Worm (Caenorhabditis elegans) whole organism, early embryonic: ENCODE results near the gene ZC8.6.

ENCODE experiments used
- B0310.2 ChIP-seq: sonication (generic microtip); optimal IDR thresholded peaks from 2 replicates; lab custom pipeline; 2016; ENCODE audit warnings: mild to moderate bottlenecking, missing genetic modification characterization, missing compliant biosample characterization
- F13C5.2 ChIP-seq: sonication (generic microtip); optimal IDR thresholded peaks from 2 replicates; lab custom pipeline; 2017; ENCODE audit warnings: mild to moderate bottlenecking, missing genetic modification characterization, inconsistent platforms, missing compliant biosample characterization
- aly-1 ChIP-seq: sonication (generic microtip); optimal IDR thresholded peaks from 2 replicates; lab custom pipeline; 2016; ENCODE audit warnings: missing genetic modification characterization, missing compliant biosample characterization
- ama-1 ChIP-seq: fragments of 150-350 bp; optimal IDR thresholded peaks from 2 replicates; lab custom pipeline; 2014
- ceh-13 ChIP-seq: fragments of 200-800 bp; sonication (Bioruptor generic); optimal IDR thresholded peaks from 2 replicates; lab custom pipeline; 2018; ENCODE audit warnings: mild to moderate bottlenecking, missing genetic modification characterization, missing compliant biosample characterization
- ceh-36 ChIP-seq: sonication (generic microtip); optimal IDR thresholded peaks from 2 replicates; lab custom pipeline; 2016; ENCODE audit warnings: missing genetic modification characterization, inconsistent platforms, missing compliant biosample characterization
- ets-7 ChIP-seq: sonication (generic microtip); optimal IDR thresholded peaks from 2 replicates; lab custom pipeline; 2016; ENCODE audit warnings: missing genotype, missing genetic modification characterization, missing compliant biosample characterization
- flt-1 ChIP-seq: fragments of 200-800 bp; sonication (Bioruptor generic); IDR thresholded peaks from 2 replicates; pipeline ENCODE4 v1.3.6; 2022; ENCODE audit warnings: missing genetic modification characterization, missing compliant biosample characterization
- hmbx-1 ChIP-seq: sonication (generic microtip); optimal IDR thresholded peaks from 2 replicates; lab custom pipeline; 2016; ENCODE audit warnings: mild to moderate bottlenecking, missing genetic modification characterization, missing compliant biosample characterization
- hmg-4 ChIP-seq: fragments of 200-800 bp; sonication (Bioruptor generic); optimal IDR thresholded peaks from 2 replicates; lab custom pipeline; 2018; ENCODE audit warnings: mild to moderate bottlenecking, missing genetic modification characterization, missing compliant biosample characterization
- hnd-1 ChIP-seq: sonication (generic microtip); optimal IDR thresholded peaks from 2 replicates; lab custom pipeline; 2016; ENCODE audit warnings: missing genetic modification characterization, missing compliant biosample characterization
- pes-1 ChIP-seq: fragments of 200-800 bp; sonication (Bioruptor generic); IDR thresholded peaks from 2 replicates; pipeline ENCODE4 v1.3.6; 2022; ENCODE audit warnings: missing genetic modification reagents, missing genetic modification characterization, missing compliant biosample characterization
- scrt-1 ChIP-seq: fragments of 200-800 bp; sonication (Bioruptor generic); IDR thresholded peaks from 2 replicates; pipeline ENCODE4 v1.3.6; 2022; ENCODE audit warnings: missing genetic modification characterization, missing compliant biosample characterization
- sea-1 ChIP-seq: fragments of 200-800 bp; sonication (Bioruptor generic); conservative IDR thresholded peaks from 2 replicates; pipeline ENCODE4 v1.3.6; 2022; ENCODE audit warnings: missing genetic modification characterization, missing compliant biosample characterization
- tbx-11 ChIP-seq: fragments of 200-800 bp; sonication (Bioruptor generic); IDR thresholded peaks from 2 replicates; pipeline ENCODE4 v1.3.6; 2022; ENCODE audit warnings: missing genetic modification characterization, missing compliant biosample characterization
- tbx-37 ChIP-seq: fragments of 200-800 bp; sonication (Bioruptor generic); conservative IDR thresholded peaks from 2 replicates; pipeline ENCODE4 v1.3.6; 2022; ENCODE audit warnings: missing genetic modification reagents, missing genetic modification characterization, missing compliant biosample characterization
- tra-4 ChIP-seq: sonication (generic microtip); optimal IDR thresholded peaks from 2 replicates; lab custom pipeline; 2017; ENCODE audit warnings: missing genetic modification characterization, missing compliant biosample characterization

ZC8.6 gene

ce11 chrX:4987617-4988016, 9.8 kb downstream of the ZC8.6 start:
- no peak for TF ChIP-seq ceh-13
- no peak for TF ChIP-seq B0310.2
- TF ChIP-seq flt-1 (GFP tag; lab: Robert Waterston, UW) = no peak
- TF ChIP-seq tbx-11 (GFP tag; lab: Robert Waterston, UW) = no peak
- no peak for TF ChIP-seq F13C5.2 (tag; lab: Kevin White, UChicago)
- no peak for TF ChIP-seq tbx-37 (GFP tag; lab: Robert Waterston, UW)
- no peak for TF ChIP-seq scrt-1 (GFP tag; lab: Robert Waterston, UW)
- TF ChIP-seq hmbx-1 (tag; lab: Kevin White, UChicago) = no peak
- no peak for TF ChIP-seq hnd-1 (tag; lab: Kevin White, UChicago)
- no peak for TF ChIP-seq sea-1
- TF ChIP-seq ceh-36 (tag; lab: Kevin White, UChicago) = no peak
- no peak for TF ChIP-seq aly-1 (tag; lab: Kevin White, UChicago)
- TF ChIP-seq pes-1 (GFP tag; lab: Robert Waterston, UW) = no peak
- no peak for TF ChIP-seq tra-4 (tag; lab: Kevin White, UChicago)

DNA sequence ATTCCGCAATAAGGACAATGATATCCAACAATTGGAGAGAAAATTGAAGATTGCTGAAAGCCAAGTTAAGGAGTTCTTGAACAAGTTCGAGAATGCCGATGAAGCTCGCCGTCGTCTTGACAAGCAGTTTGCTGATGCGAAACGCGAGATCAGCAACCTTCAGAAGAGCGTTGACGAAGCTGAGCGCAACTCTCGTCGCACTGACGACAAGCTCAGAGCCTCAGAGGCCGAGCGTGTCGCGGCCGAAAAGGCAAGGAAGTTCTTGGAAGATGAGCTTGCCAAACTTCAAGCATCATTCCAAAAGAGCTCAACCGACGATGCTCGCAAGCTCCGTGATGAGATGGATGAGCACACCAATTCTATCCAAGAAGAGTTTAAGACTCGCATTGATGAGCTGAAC, 11.0 kb downstream of the ZC8.6 start:
- TF ChIP-seq ets-7 (tag; lab: Kevin White, UChicago) = no peak
- no peak for TF ChIP-seq ceh-36 (tag; lab: Kevin White, UChicago)
- TF ChIP-seq hmbx-1 (tag; lab: Kevin White, UChicago) = no peak
- no peak for TF ChIP-seq flt-1 (GFP tag; lab: Robert Waterston, UW)
- TF ChIP-seq B0310.2 = no peak
- TF ChIP-seq hmg-4 (GFP tag; lab: Kevin White, UChicago) = no peak
- no peak for TF ChIP-seq ama-1 (lab: Kevin White, UChicago)
- no peak for TF ChIP-seq sea-1
- no peak for TF ChIP-seq aly-1 (tag; lab: Kevin White, UChicago)
- no peak for TF ChIP-seq hnd-1 (tag; lab: Kevin White, UChicago)
- TF ChIP-seq tbx-11 (GFP tag; lab: Robert Waterston, UW) = no peak
- TF ChIP-seq scrt-1 (GFP tag; lab: Robert Waterston, UW) = no peak
- no peak for TF ChIP-seq ceh-13
- TF ChIP-seq tbx-37 (GFP tag; lab: Robert Waterston, UW) = no peak
- no peak for TF ChIP-seq F13C5.2 (tag; lab: Kevin White, UChicago)
- TF ChIP-seq tra-4 (tag; lab: Kevin White, UChicago) = no peak
- no peak for TF ChIP-seq pes-1 (GFP tag; lab: Robert Waterston, UW)

- TF ChIP-seq tbx-37 (GFP tag; lab: Robert Waterston, UW) (no peak), ceh-36 (tag; lab: Kevin White, UChicago) (no peak), ama-1 (lab: Kevin White, UChicago) (no peak), hmbx-1 (tag; lab: Kevin White, UChicago) (no peak), aly-1 (tag; lab: Kevin White, UChicago) (no peak), ets-7 (tag; lab: Kevin White, UChicago) (no peak), B0310.2 (no peak), scrt-1 (GFP tag; lab: Robert Waterston, UW) (no peak), flt-1 (GFP tag; lab: Robert Waterston, UW) (no peak), ceh-13 (no peak), hmg-4 (GFP tag; lab: Kevin White, UChicago) (no peak), pes-1 (GFP tag; lab: Robert Waterston, UW) (no peak), sea-1 (no peak), tbx-11 (GFP tag; lab: Robert Waterston, UW) (no peak), F13C5.2 (tag; lab: Kevin White, UChicago) (no peak), hnd-1 (tag; lab: Kevin White, UChicago) (no peak), tra-4 (tag; lab: Kevin White, UChicago) (no peak)
Measured at ce11 chrX:4982009-4982625, 15.3 kb downstream of the ZC8.6 start.

DNA sequence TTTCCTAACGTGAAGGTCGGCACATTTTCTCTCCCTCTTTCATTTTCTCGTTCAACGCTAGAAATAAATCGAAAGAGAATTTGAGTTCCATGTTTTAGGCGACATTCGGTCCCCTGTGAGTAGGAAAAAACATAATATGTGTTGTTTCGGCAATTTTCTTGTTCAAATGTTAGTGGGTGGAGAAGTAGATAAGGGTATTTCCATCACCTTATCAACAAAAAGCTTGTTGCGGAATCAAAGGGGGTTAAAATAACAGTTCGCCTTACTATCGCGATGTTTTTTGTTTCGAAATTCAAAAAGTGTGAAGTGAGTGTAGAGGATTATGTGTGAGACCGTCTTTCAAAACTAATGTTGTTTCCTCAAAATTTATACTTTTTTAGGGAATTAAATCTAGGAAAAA, 15.8 kb downstream of the ZC8.6 start:
- TF ChIP-seq aly-1 (tag; lab: Kevin White, UChicago) (no peak), F13C5.2 (tag; lab: Kevin White, UChicago) (no peak), ceh-36 (tag; lab: Kevin White, UChicago) (no peak), hmg-4 (GFP tag; lab: Kevin White, UChicago) (no peak), tra-4 (tag; lab: Kevin White, UChicago) (no peak), scrt-1 (GFP tag; lab: Robert Waterston, UW) (no peak), ama-1 (lab: Kevin White, UChicago) (no peak)

DNA sequence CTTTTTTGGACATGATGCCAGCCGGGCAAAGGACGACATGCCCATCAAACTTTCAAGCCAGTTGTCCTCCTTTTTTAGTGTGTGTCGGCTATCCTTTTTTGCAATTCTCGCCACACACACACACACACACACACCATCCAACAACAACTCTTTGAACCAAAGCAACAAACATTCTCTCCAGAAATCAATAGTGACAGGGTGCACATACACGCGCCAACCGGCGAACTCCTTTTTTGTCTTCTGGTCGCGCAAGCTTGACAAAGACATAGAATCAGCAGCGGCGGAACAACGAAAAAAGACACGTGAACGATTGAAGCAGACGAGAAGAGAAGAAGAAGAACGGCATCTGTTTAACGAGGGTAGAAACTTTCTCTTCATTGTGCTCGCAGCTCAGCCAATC, 16.3 kb downstream of the ZC8.6 start:
- no peak for TF ChIP-seq ets-7 (tag; lab: Kevin White, UChicago)
- TF ChIP-seq hmbx-1 (tag; lab: Kevin White, UChicago) = no peak
- no peak for TF ChIP-seq tbx-37 (GFP tag; lab: Robert Waterston, UW)
- TF ChIP-seq F13C5.2 (tag; lab: Kevin White, UChicago) = no peak
- no peak for TF ChIP-seq sea-1
- TF ChIP-seq hnd-1 (tag; lab: Kevin White, UChicago) = no peak
- no peak for TF ChIP-seq ama-1 (lab: Kevin White, UChicago)
- no peak for TF ChIP-seq B0310.2

DNA sequence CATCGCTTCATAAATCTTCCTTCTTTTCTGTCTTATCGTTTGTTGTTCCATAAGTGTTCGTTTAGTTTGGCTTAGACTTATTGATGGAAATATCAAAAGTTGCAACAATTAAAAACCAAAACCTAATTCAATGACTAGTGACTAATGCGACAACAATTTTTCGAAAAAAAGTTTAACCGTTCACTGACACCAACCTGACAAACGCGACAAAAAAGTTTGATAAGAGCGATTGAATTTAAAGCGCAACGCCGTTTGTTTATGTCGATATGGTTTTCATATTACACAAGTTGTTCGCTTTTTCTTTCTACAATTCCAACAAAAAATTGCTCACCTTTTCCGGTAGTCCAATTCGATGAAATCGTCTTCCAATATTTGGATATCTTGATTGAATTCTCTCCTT, 18.3 kb downstream of the ZC8.6 start:
- TF ChIP-seq tra-4 (tag; lab: Kevin White, UChicago) (no peak), F13C5.2 (tag; lab: Kevin White, UChicago) (no peak), ceh-36 (tag; lab: Kevin White, UChicago) (no peak), hmbx-1 (tag; lab: Kevin White, UChicago) (no peak), ets-7 (tag; lab: Kevin White, UChicago) (no peak), ceh-13 (no peak), ama-1 (lab: Kevin White, UChicago) (no peak), hnd-1 (tag; lab: Kevin White, UChicago) (no peak), aly-1 (tag; lab: Kevin White, UChicago) (no peak), B0310.2 (no peak), sea-1 (no peak), hmg-4 (GFP tag; lab: Kevin White, UChicago) (no peak), flt-1 (GFP tag; lab: Robert Waterston, UW) (no peak), pes-1 (GFP tag; lab: Robert Waterston, UW) (no peak), tbx-11 (GFP tag; lab: Robert Waterston, UW) (no peak), tbx-37 (GFP tag; lab: Robert Waterston, UW) (no peak), scrt-1 (GFP tag; lab: Robert Waterston, UW) (no peak)
